Worm (Caenorhabditis elegans) whole organism, midembryonic: ENCODE data around the gene eng-1.

Experiments
- T22C8.4 ChIP-seq: fragments of 200-800 bp; sonication (Bioruptor generic); IDR thresholded peaks from 2 replicates; pipeline ENCODE4 v1.3.6; 2022; ENCODE audit warnings: missing genetic modification characterization, missing compliant biosample characterization
- cog-1 ChIP-seq: sonication (generic microtip); optimal IDR thresholded peaks from 2 replicates; lab custom pipeline; 2016; ENCODE audit warnings: missing genetic modification characterization, missing compliant biosample characterization
- flt-1 ChIP-seq: fragments of 200-800 bp; sonication (Bioruptor generic); IDR thresholded peaks from 2 replicates; pipeline ENCODE4 v1.3.6; 2022; ENCODE audit warnings: missing genetic modification characterization, missing compliant biosample characterization
- klf-2 ChIP-seq: fragments of 200-800 bp; sonication (Bioruptor generic); conservative IDR thresholded peaks from 2 replicates; pipeline ENCODE4 v1.3.6; 2022; ENCODE audit warnings: missing genetic modification reagents, missing genetic modification characterization, missing compliant biosample characterization
- med-1 ChIP-seq: sonication (generic microtip); optimal IDR thresholded peaks from 2 replicates; lab custom pipeline; 2017; ENCODE audit warnings: missing genetic modification characterization, mild to moderate bottlenecking, missing compliant biosample characterization, antibody characterized with exemption, missing genetic modification reagents; ENCODE audit not compliant: insufficient read depth
- ref-1 ChIP-seq: fragments of 200-800 bp; sonication (Bioruptor generic); conservative IDR thresholded peaks from 2 replicates; pipeline ENCODE4 v1.3.6; 2022; ENCODE audit warnings: missing genetic modification reagents, missing genetic modification characterization, missing compliant biosample characterization
- tab-1 ChIP-seq: fragments of 200-800 bp; sonication (Bioruptor generic); IDR thresholded peaks from 2 replicates; pipeline ENCODE4 v1.3.6; 2022; ENCODE audit warnings: missing genetic modification characterization, missing compliant biosample characterization
- ztf-23 ChIP-seq: fragments of 200-800 bp; sonication (Bioruptor generic); IDR thresholded peaks from 2 replicates; pipeline ENCODE4 v1.3.6; 2022; ENCODE audit warnings: missing genetic modification reagents, missing genetic modification characterization, missing compliant biosample characterization
- ztf-29 ChIP-seq: fragments of 200-800 bp; sonication (Bioruptor generic); IDR thresholded peaks from 2 replicates; pipeline ENCODE4 v1.3.6; 2022; ENCODE audit warnings: missing genetic modification reagents, missing genetic modification characterization, missing compliant biosample characterization

eng-1 gene

ce11 chrIII:5823617-5824016 lies 44.7 kb downstream of the eng-1 start, which contains the start of gene R12B2.8:
TSS of gene R12B2.8 (plus strand) at chrIII:5823917.
- TF ChIP-seq ref-1 (no peak), ztf-23 (GFP tag; lab: Robert Waterston, UW) (no peak), ztf-29 (GFP tag; lab: Robert Waterston, UW) (no peak), klf-2 (GFP tag; lab: Robert Waterston, UW) (no peak), cog-1 (no peak), tab-1 (GFP tag; lab: Robert Waterston, UW) (no peak), T22C8.4 (GFP tag; lab: Robert Waterston, UW) (no peak)

- no peak for TF ChIP-seq ztf-23 (GFP tag; lab: Robert Waterston, UW)
- no peak for TF ChIP-seq flt-1 (GFP tag; lab: Robert Waterston, UW)
- no peak for TF ChIP-seq T22C8.4 (GFP tag; lab: Robert Waterston, UW)
- TF ChIP-seq ref-1 = no peak
- no peak for TF ChIP-seq tab-1 (GFP tag; lab: Robert Waterston, UW)
- no peak for TF ChIP-seq med-1
- TF ChIP-seq cog-1 = no peak
- TF ChIP-seq klf-2 (GFP tag; lab: Robert Waterston, UW) = no peak
- no peak for TF ChIP-seq ztf-29 (GFP tag; lab: Robert Waterston, UW)
These were observed 45.5 kb downstream of the eng-1 start for ce11 chrIII:5822816-5823215.
